Worm (Caenorhabditis elegans) whole organism, L4/young adult: ENCODE measurements around the gene ugt-11.
A peak's percentile ranks its signal among the peaks of the same experiment; 100 is the strongest.

Source experiments
- W03F9.2 ChIP-seq: fragments of 150-350 bp; optimal IDR thresholded peaks from 2 replicates; lab custom pipeline; 2014; ENCODE audit warnings: missing biosample characterization, missing genetic modification characterization
- dao-5 ChIP-seq: sonication (generic microtip); optimal IDR thresholded peaks from 2 replicates; lab custom pipeline; 2016; ENCODE audit warnings: missing genotype, missing genetic modification characterization, moderate library complexity, missing compliant biosample characterization
- him-1 ChIP-seq: sonication (generic microtip); optimal IDR thresholded peaks from 2 replicates; lab custom pipeline; 2016; ENCODE audit warnings: missing genotype, missing genetic modification reagents, missing genetic modification characterization, missing compliant biosample characterization

Gene ugt-11

ce11 chrV:4851969-4852368 is 42.9 kb downstream of the ugt-11 start:
- TF ChIP-seq him-1 (tag; lab: Kevin White, UChicago) (no peak), dao-5 (tag; lab: Kevin White, UChicago) (no peak), W03F9.2 (tag; lab: Kevin White, UChicago) (no peak)

- TF ChIP-seq W03F9.2 (tag; lab: Kevin White, UChicago) (no peak), dao-5 (tag; lab: Kevin White, UChicago) (no peak), him-1 (tag; lab: Kevin White, UChicago) (no peak)
Measured at ce11 chrV:4851138-4851537, 43.7 kb downstream of the ugt-11 start, which contains the start of gene nex-4. TSS of gene nex-4 (plus strand) at chrV:4851438.

- TF ChIP-seq W03F9.2 (tag; lab: Kevin White, UChicago): no peak
- no peak for TF ChIP-seq him-1 (tag; lab: Kevin White, UChicago)
- TF ChIP-seq dao-5 (tag; lab: Kevin White, UChicago): no peak
Measured at ce11 chrV:4850446-4850845, 44.4 kb downstream of the ugt-11 start.

- TF ChIP-seq dao-5 (tag; lab: Kevin White, UChicago): no peak
- peak; percentile 20 for TF ChIP-seq W03F9.2 (tag; lab: Kevin White, UChicago)
- no peak for TF ChIP-seq him-1 (tag; lab: Kevin White, UChicago)
Measured at ce11 chrV:4847424-4847823, 47.4 kb downstream of the ugt-11 start, which contains the start of gene abhd-5.1. TSS of gene abhd-5.1 (plus strand) at chrV:4847653.

ce11 chrV:4846507-4846906 is 48.4 kb downstream of the ugt-11 start:
- TF ChIP-seq dao-5 (tag; lab: Kevin White, UChicago) (no peak), him-1 (tag; lab: Kevin White, UChicago) (no peak)

- TF ChIP-seq W03F9.2 (tag; lab: Kevin White, UChicago) (peak; percentile 11), him-1 (tag; lab: Kevin White, UChicago) (no peak)
Measured at ce11 chrV:4844591-4844990, 50.3 kb downstream of the ugt-11 start, which contains the start of gene abhd-5.2. TSS of gene abhd-5.2 (plus strand) at chrV:4844685.
